Worm (Caenorhabditis elegans) whole organism, L3 larva: ENCODE data around the gene C49A9.9.

Experiments
- aly-2 ChIP-seq: fragments of 150-350 bp; optimal IDR thresholded peaks from 2 replicates; lab custom pipeline; 2014; ENCODE audit warnings: missing biosample characterization, missing genetic modification characterization
- ama-1 ChIP-seq: fragments of 150-350 bp; optimal IDR thresholded peaks from 2 replicates; lab custom pipeline; 2018
- egl-27 ChIP-seq: sonication (generic microtip); optimal IDR thresholded peaks from 4 replicates; lab custom pipeline; 2017; ENCODE audit warnings: missing biosample characterization, missing genetic modification reagents, missing genetic modification characterization
- elt-3 ChIP-seq, 3 experiments: fragments of 150-350 bp in 1 of 3; sonication (generic microtip) in 2 of 3; optimal IDR thresholded peaks; 2 replicates in 2 of 3; 4 replicates in 1 of 3; lab custom pipeline; 2014 to 2017; ENCODE audit warnings: missing biosample characterization in 3 of 3, missing genetic modification characterization in 3 of 3
- fkh-10 ChIP-seq: sonication (generic microtip); optimal IDR thresholded peaks from 2 replicates; lab custom pipeline; 2017; ENCODE audit warnings: missing biosample characterization, missing genetic modification reagents, missing genetic modification characterization
- fos-1 ChIP-seq: fragments of 150-350 bp; optimal IDR thresholded peaks from 2 replicates; lab custom pipeline; 2014; ENCODE audit warnings: missing biosample characterization, missing genetic modification characterization
- hmg-11 ChIP-seq: sonication (generic microtip); optimal IDR thresholded peaks from 2 replicates; lab custom pipeline; 2016; ENCODE audit warnings: missing genetic modification characterization, missing compliant biosample characterization
- jun-1 ChIP-seq: fragments of 150-350 bp; optimal IDR thresholded peaks from 2 replicates; lab custom pipeline; 2014; ENCODE audit warnings: missing biosample characterization, missing genetic modification reagents, missing genetic modification characterization
- nhr-23 ChIP-seq: fragments of 150-350 bp; optimal IDR thresholded peaks from 2 replicates; lab custom pipeline; 2014; ENCODE audit warnings: missing biosample characterization, missing genetic modification reagents, missing genetic modification characterization
- nhr-237 ChIP-seq: fragments of 150-350 bp; optimal IDR thresholded peaks from 2 replicates; lab custom pipeline; 2014; ENCODE audit warnings: missing biosample characterization, missing genetic modification characterization
- pqm-1 ChIP-seq: fragments of 150-350 bp; optimal IDR thresholded peaks from 2 replicates; lab custom pipeline; 2017; ENCODE audit warnings: missing biosample characterization, missing genetic modification characterization, inconsistent platforms
- tbx-2 ChIP-seq: sonication (generic microtip); optimal IDR thresholded peaks from 2 replicates; lab custom pipeline; 2016; ENCODE audit warnings: mild to moderate bottlenecking, missing genetic modification characterization, missing compliant biosample characterization
- unc-62 ChIP-seq: fragments of 150-350 bp; sonication (generic microtip); optimal IDR thresholded peaks from 4 replicates; lab custom pipeline; 2014; ENCODE audit warnings: missing biosample characterization, missing genetic modification reagents, missing genetic modification characterization
- ztf-11 ChIP-seq: fragments of 150-350 bp; optimal IDR thresholded peaks from 2 replicates; lab custom pipeline; 2014; ENCODE audit warnings: missing biosample characterization, missing genetic modification characterization

DNA sequence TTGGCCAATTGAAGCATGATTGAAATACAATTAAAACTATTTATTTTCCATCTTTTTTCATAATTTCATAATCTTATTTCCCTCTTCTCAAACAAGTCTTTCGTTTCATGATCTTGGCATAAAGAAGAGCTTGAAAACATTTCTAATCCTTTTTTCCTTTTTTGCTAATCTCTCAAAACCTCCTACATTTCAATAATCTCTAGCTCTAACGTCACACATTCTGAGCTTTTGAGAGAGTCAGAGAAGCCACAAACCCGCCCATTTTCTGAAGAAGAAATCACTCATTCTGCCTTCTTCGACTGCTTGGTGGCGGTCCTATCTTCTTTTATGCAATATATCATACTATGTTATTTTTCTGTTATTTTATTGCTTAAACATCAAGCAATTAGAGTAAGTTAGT, 32.4 kb downstream of the C49A9.9 start, which contains the start of gene F58F9.1:
- no peak for TF ChIP-seq jun-1 (tag; lab: Kevin White, UChicago)
- TF ChIP-seq fkh-10 = no peak
- no peak for TF ChIP-seq unc-62 (GFP tag; lab: Kevin White, UChicago)
- no peak for TF ChIP-seq elt-3 (tag; optimal IDR thresholded peaks at IDR 0.05; lab: Kevin White, UChicago)
- TF ChIP-seq ama-1 (lab: Kevin White, UChicago) = no peak
- no peak for TF ChIP-seq ztf-11 (tag; lab: Kevin White, UChicago)
- no peak for TF ChIP-seq hmg-11 (tag; lab: Kevin White, UChicago)
- TF ChIP-seq fos-1 (tag; lab: Kevin White, UChicago) = no peak
- no peak for TF ChIP-seq aly-2
- TF ChIP-seq pqm-1 (tag; lab: Kevin White, UChicago) = no peak
- TF ChIP-seq egl-27 = no peak
- TF ChIP-seq nhr-23 (tag; lab: Kevin White, UChicago) = no peak
- no peak for TF ChIP-seq nhr-237
- TF ChIP-seq tbx-2 (tag; lab: Kevin White, UChicago) = no peak
